Fruit fly (Drosophila melanogaster) whole organism: ENCODE data around the gene CG42580.

ENCODE experiments used
- Dll ChIP-seq: fragments of >200 bp; optimal IDR thresholded peaks from 2 replicates; lab custom pipeline; 2017
- pan ChIP-seq: fragments of >200 bp; optimal IDR thresholded peaks from 2 replicates; lab custom pipeline; 2017

- TF ChIP-seq Dll (lab: Kevin White, UChicago) (no peak), pan (lab: Kevin White, UChicago) (no peak)
These were observed 38.0 kb upstream of the CG42580 start for dm6 chrX:20536112-20536511.
